Worm (Caenorhabditis elegans): ENCODE data around the gene try-1.

try-1 gene

ce11 chrII:4908160-4908559, 41.2 kb downstream of the try-1 start (continued):
- peak in 1 of 3 experiments; percentile 2 for TF ChIP-seq dpl-1 (GFP tag; optimal IDR thresholded peaks at IDR 0.05)
- TF ChIP-seq nhr-77 (tag; optimal IDR thresholded peaks at IDR 0.05) = no peak
- no peak for TF ChIP-seq aha-1 (tag; optimal IDR thresholded peaks at IDR 0.05)
- no peak for TF ChIP-seq efl-3 (GFP tag; optimal IDR thresholded peaks at IDR 0.05)
- no peak for TF ChIP-seq jun-1 (tag; optimal IDR thresholded peaks at IDR 0.05)
- peak in 1 of 6 experiments; percentile 7 for TF ChIP-seq elt-3 (tag; optimal IDR thresholded peaks at IDR 0.05)
- no peak for TF ChIP-seq nhr-84 (tag; optimal IDR thresholded peaks at IDR 0.05)
- no peak for TF ChIP-seq C34B4.2 (tag; optimal IDR thresholded peaks at IDR 0.05)
- no peak for TF ChIP-seq hlh-4 (tag; optimal IDR thresholded peaks at IDR 0.05)
- no peak for TF ChIP-seq unc-30 (tag; optimal IDR thresholded peaks at IDR 0.05)
- TF ChIP-seq hlh-17 (GFP tag; optimal IDR thresholded peaks at IDR 0.05; ENCODE audit: borderline replicate concordance) = no peak
- no peak for TF ChIP-seq swsn-7 (tag; optimal IDR thresholded peaks at IDR 0.05)
- TF ChIP-seq ztf-4 (tag; optimal IDR thresholded peaks at IDR 0.05) = no peak
- no peak for TF ChIP-seq nhr-11 (tag; optimal IDR thresholded peaks at IDR 0.05)
- TF ChIP-seq fos-1 (tag; optimal IDR thresholded peaks at IDR 0.05) = no peak
- no peak for TF ChIP-seq ztf-11 (tag; optimal IDR thresholded peaks at IDR 0.05)
- no peak for TF ChIP-seq Y116A8C.19 (tag; optimal IDR thresholded peaks at IDR 0.05; ENCODE audit: borderline replicate concordance)
- no peak for TF ChIP-seq pqm-1 (tag; optimal IDR thresholded peaks at IDR 0.05)
- TF ChIP-seq sptf-1 (tag; optimal IDR thresholded peaks at IDR 0.05) = no peak
- TF ChIP-seq lin-39 (tag; optimal IDR thresholded peaks at IDR 0.05) = no peak
- no peak for TF ChIP-seq C04F5.9 (tag; optimal IDR thresholded peaks at IDR 0.05)
- TF ChIP-seq nhr-19 (GFP tag; conservative IDR thresholded peaks at IDR 0.05) = no peak
- TF ChIP-seq ceh-90 (tag; optimal IDR thresholded peaks at IDR 0.05) = no peak
- TF ChIP-seq nhr-47 (tag; optimal IDR thresholded peaks at IDR 0.05) = peak; percentile 28
- TF ChIP-seq mep-1 (tag; optimal IDR thresholded peaks at IDR 0.05) = peak; percentile 19
- TF ChIP-seq fkh-10 (GFP tag; optimal IDR thresholded peaks at IDR 0.05) = no peak
- TF ChIP-seq nhr-28 (tag; optimal IDR thresholded peaks at IDR 0.05) = no peak
- peak; percentile 13 for TF ChIP-seq unc-86 (tag; optimal IDR thresholded peaks at IDR 0.05)
- TF ChIP-seq ceh-82 (tag; optimal IDR thresholded peaks at IDR 0.05) = no peak
- TF ChIP-seq ceh-63 (GFP tag; optimal IDR thresholded peaks at IDR 0.05) = no peak
- no peak for TF ChIP-seq mab-9 (GFP tag; IDR thresholded peaks at IDR 0.05)
- peak; percentile 45 for TF ChIP-seq nhr-71 (tag; optimal IDR thresholded peaks at IDR 0.05)
- no peak for TF ChIP-seq mef-2 (tag; optimal IDR thresholded peaks at IDR 0.05)
- TF ChIP-seq aly-2 (tag; optimal IDR thresholded peaks at IDR 0.05) = no peak
- TF ChIP-seq ama-1 (optimal IDR thresholded peaks at IDR 0.05) = no peak
- TF ChIP-seq nhr-237 (tag; optimal IDR thresholded peaks at IDR 0.05) = no peak
- TF ChIP-seq ceh-8 (GFP tag; optimal IDR thresholded peaks at IDR 0.05) = no peak
- TF ChIP-seq ceh-88 (GFP tag; IDR thresholded peaks at IDR 0.05) = no peak
- TF ChIP-seq isw-1 (GFP tag; IDR thresholded peaks at IDR 0.05) = no peak
- peak; percentile 42 for TF ChIP-seq rnt-1 (tag; optimal IDR thresholded peaks at IDR 0.05)
- peak; percentile 12 for TF ChIP-seq unc-130 (tag; optimal IDR thresholded peaks at IDR 0.05)
- no peak for TF ChIP-seq vab-15 (tag; optimal IDR thresholded peaks at IDR 0.05)
- TF ChIP-seq tlp-1 (tag; optimal IDR thresholded peaks at IDR 0.05) = no peak
- peak; percentile 14 for TF ChIP-seq snu-23 (GFP tag; optimal IDR thresholded peaks at IDR 0.05)
- TF ChIP-seq xbp-1 (tag; optimal IDR thresholded peaks at IDR 0.05) = no peak
- no peak for TF ChIP-seq zip-4 (GFP tag; optimal IDR thresholded peaks at IDR 0.05)
- no peak for TF ChIP-seq lin-15B (tag; optimal IDR thresholded peaks at IDR 0.05)
- TF ChIP-seq tbx-2 (tag; optimal IDR thresholded peaks at IDR 0.05) = peak; percentile 27
- TF ChIP-seq grh-1 (GFP tag; IDR thresholded peaks at IDR 0.05) = no peak
- peak in 1 of 2 experiments; percentile 5 for TF ChIP-seq lsy-2 (tag; optimal IDR thresholded peaks at IDR 0.05)
- no peak for TF ChIP-seq irx-1 (tag; optimal IDR thresholded peaks at IDR 0.05)
- no peak for TF ChIP-seq lin-13 (GFP tag; optimal IDR thresholded peaks at IDR 0.05)
- no peak for TF ChIP-seq zag-1 (tag; optimal IDR thresholded peaks at IDR 0.05)
- TF ChIP-seq egl-13 (tag; optimal IDR thresholded peaks at IDR 0.05) = no peak
- no peak for TF ChIP-seq alr-1 (tag; optimal IDR thresholded peaks at IDR 0.05; ENCODE audit: borderline replicate concordance)

Data from whole organism, L1 larva.